Worm (Caenorhabditis elegans): Measurements from ENCODE around the gene cpsf-1.

- TF ChIP-seq unc-39 (tag; optimal IDR thresholded peaks at IDR 0.05) (no peak), snpc-4 (tag; optimal IDR thresholded peaks at IDR 0.05) (no peak), ZK546.5 (tag; optimal IDR thresholded peaks at IDR 0.05) (no peak), ama-1 (optimal IDR thresholded peaks at IDR 0.05) (no peak)
These were observed 26.2 kb upstream of the cpsf-1 start, which contains the start of gene R05C11.2 for ce11 chrIV:2059011-2059410.
